Fruit fly (Drosophila melanogaster) whole organism, embryonic: ENCODE data around the gene bib.

Experiments
- CG10979 ChIP-seq: fragments of 200-800 bp; sonication (Bioruptor generic); optimal IDR thresholded peaks from 2 replicates; lab custom pipeline; 2018; ENCODE audit warnings: missing biosample characterization, mild to moderate bottlenecking, missing genetic modification characterization, moderate library complexity
- CG11456 ChIP-seq: fragments of 200-800 bp; sonication (Bioruptor generic); IDR thresholded peaks from 3 replicates; pipeline ENCODE4 v1.3.6; 2022; ENCODE audit warnings: missing biosample characterization, missing genetic modification characterization
- CG12104 ChIP-seq: fragments of 200-800 bp; sonication (Bioruptor generic); optimal IDR thresholded peaks from 3 replicates; lab custom pipeline; 2016; ENCODE audit warnings: missing biosample characterization, missing genetic modification characterization
- CG12219 ChIP-seq: fragments of 200-800 bp; sonication (Bioruptor generic); optimal IDR thresholded peaks from 3 replicates; lab custom pipeline; 2018; ENCODE audit warnings: missing biosample characterization, mild to moderate bottlenecking, missing genetic modification characterization
- CG12391 ChIP-seq: fragments of 200-800 bp; sonication (Bioruptor generic); optimal IDR thresholded peaks from 3 replicates; lab custom pipeline; 2018; ENCODE audit warnings: missing biosample characterization, mild to moderate bottlenecking, missing genetic modification characterization, moderate library complexity
- CG12659 ChIP-seq: fragments of 200-800 bp; sonication (Bioruptor generic); optimal IDR thresholded peaks from 3 replicates; lab custom pipeline; 2017; ENCODE audit warnings: mild to moderate bottlenecking, missing biosample characterization, missing genetic modification reagents, missing genetic modification characterization
- CG14667 ChIP-seq: fragments of 200-800 bp; sonication (Bioruptor generic); IDR thresholded peaks from 2 replicates; pipeline ENCODE4 v1.3.6; 2022; ENCODE audit warnings: missing biosample characterization, missing genetic modification characterization
- CG15696 ChIP-seq: fragments of 200-800 bp; sonication (Bioruptor generic); optimal IDR thresholded peaks from 2 replicates; lab custom pipeline; 2019; ENCODE audit warnings: missing biosample characterization, mild to moderate bottlenecking, missing genetic modification characterization, moderate library complexity
- CG16815 ChIP-seq: fragments of 200-800 bp; sonication (Bioruptor generic); optimal IDR thresholded peaks from 3 replicates; lab custom pipeline; 2017; ENCODE audit warnings: missing biosample characterization, mild to moderate bottlenecking, missing genetic modification characterization
- CG17361 ChIP-seq: fragments of 200-800 bp; sonication (Bioruptor generic); IDR thresholded peaks from 3 replicates; pipeline ENCODE4 v1.3.6; 2022; ENCODE audit warnings: missing biosample characterization, missing genetic modification characterization
- CG34224 ChIP-seq: fragments of 200-800 bp; sonication (Bioruptor generic); IDR thresholded peaks from 3 replicates; pipeline ENCODE4 v1.3.6; 2022; ENCODE audit warnings: missing biosample characterization, missing genetic modification characterization; ENCODE audit not compliant: partially characterized antibody
- CG4282 ChIP-seq: fragments of 200-800 bp; sonication (Bioruptor generic); optimal IDR thresholded peaks from 2 replicates; lab custom pipeline; 2016; ENCODE audit warnings: missing biosample characterization, missing genetic modification characterization
- CG4360 ChIP-seq: fragments of 200-800 bp; sonication (Bioruptor generic); IDR thresholded peaks from 2 replicates; pipeline ENCODE4 v1.3.6; 2022; ENCODE audit warnings: missing biosample characterization, missing genetic modification characterization
- CG6689 ChIP-seq: fragments of 200-800 bp; sonication (Bioruptor generic); IDR thresholded peaks from 2 replicates; pipeline ENCODE4 v1.3.6; 2022; ENCODE audit warnings: missing biosample characterization, missing genetic modification characterization
- CG6791 ChIP-seq: fragments of 200-800 bp; sonication (Bioruptor generic); IDR thresholded peaks from 3 replicates; pipeline ENCODE4 v1.3.6; 2022; ENCODE audit warnings: missing biosample characterization, missing genetic modification characterization; ENCODE audit not compliant: partially characterized antibody
- CG7928 ChIP-seq: fragments of 200-800 bp; sonication (Bioruptor generic); optimal IDR thresholded peaks from 2 replicates; lab custom pipeline; 2017; ENCODE audit warnings: missing biosample characterization, mild to moderate bottlenecking, missing genetic modification characterization
- CG8290 ChIP-seq, 3 experiments: fragments of 200-800 bp; sonication (Bioruptor generic); optimal IDR thresholded peaks; 2 replicates each; lab custom pipeline; 2016 to 2019; ENCODE audit warnings: missing biosample characterization in 3 of 3, missing genetic modification characterization in 3 of 3, mild to moderate bottlenecking in 2 of 3, moderate library complexity in 1 of 3
- CG8924 ChIP-seq: fragments of 200-800 bp; optimal IDR thresholded peaks from 3 replicates; lab custom pipeline; 2019; ENCODE audit warnings: missing biosample characterization, mild to moderate bottlenecking, missing genetic modification characterization, moderate library complexity
- D19A ChIP-seq: fragments of 200-800 bp; optimal IDR thresholded peaks from 3 replicates; lab custom pipeline; 2019; ENCODE audit warnings: missing biosample characterization, mild to moderate bottlenecking, missing genetic modification characterization, moderate library complexity
- Ets65A ChIP-seq: fragments of 200-800 bp; sonication (Bioruptor generic); peaks from one replicate; lab custom pipeline; 2016; ENCODE audit warnings: missing biosample characterization, missing genetic modification characterization
- Gug ChIP-seq: fragments of 200-800 bp; sonication (Bioruptor generic); IDR thresholded peaks from 4 replicates; pipeline ENCODE4 v1.3.6; 2022; ENCODE audit warnings: missing biosample characterization, missing genetic modification characterization
- Side ChIP-seq: fragments of 200-800 bp; sonication (Bioruptor generic); optimal IDR thresholded peaks from 2 replicates; lab custom pipeline; 2016; ENCODE audit warnings: missing biosample characterization, missing genetic modification characterization
- Spps ChIP-seq: fragments of 200-800 bp; sonication (Bioruptor generic); optimal IDR thresholded peaks from 2 replicates; lab custom pipeline; 2018; ENCODE audit warnings: missing biosample characterization, mild to moderate bottlenecking, missing genetic modification characterization
- Sry-δ ChIP-seq: fragments of 200-800 bp; sonication (Bioruptor generic); optimal IDR thresholded peaks from 2 replicates; lab custom pipeline; 2016; ENCODE audit warnings: missing biosample characterization, missing genetic modification characterization
- bsh ChIP-seq, 2 experiments: fragments of 200-800 bp; sonication (Bioruptor generic); optimal IDR thresholded peaks; 2 replicates each; lab custom pipeline; 2017 to 2018; ENCODE audit warnings: mild to moderate bottlenecking in 2 of 2, missing biosample characterization in 2 of 2, missing genetic modification characterization in 2 of 2, moderate library complexity in 1 of 2
- ewg ChIP-seq: fragments of 200-800 bp; sonication (Bioruptor generic); optimal IDR thresholded peaks from 3 replicates; lab custom pipeline; 2017; ENCODE audit warnings: mild to moderate bottlenecking, missing biosample characterization, missing genetic modification reagents, missing genetic modification characterization
- fu2 ChIP-seq: fragments of 200-800 bp; sonication (Bioruptor generic); optimal IDR thresholded peaks from 2 replicates; lab custom pipeline; 2016; ENCODE audit warnings: missing biosample characterization, missing genetic modification characterization
- gem ChIP-seq: fragments of 200-800 bp; sonication (Bioruptor generic); optimal IDR thresholded peaks from 2 replicates; lab custom pipeline; 2019; ENCODE audit warnings: missing biosample characterization, mild to moderate bottlenecking, missing genetic modification characterization, moderate library complexity
- gsb-n ChIP-seq: fragments of 200-800 bp; sonication (Bioruptor generic); optimal IDR thresholded peaks from 3 replicates; lab custom pipeline; 2018; ENCODE audit warnings: missing biosample characterization, mild to moderate bottlenecking, missing genetic modification characterization
- hb ChIP-seq: fragments of 200-800 bp; sonication (Bioruptor generic); IDR thresholded peaks from 3 replicates; pipeline ENCODE4 v1.3.6; 2022; ENCODE audit warnings: missing biosample characterization, missing genetic modification characterization; ENCODE audit not compliant: partially characterized antibody
- ken ChIP-seq: fragments of 200-800 bp; sonication (Bioruptor generic); IDR thresholded peaks from 3 replicates; pipeline ENCODE4 v1.3.6; 2022; ENCODE audit warnings: missing biosample characterization, missing genetic modification characterization
- lola ChIP-seq, 3 experiments: fragments of >200 bp in 2 of 3; fragments of 200-800 bp in 1 of 3; sonication (Bioruptor generic) in 1 of 3; optimal IDR thresholded peaks; 2 replicates each; lab custom pipeline; 2017 to 2019; ENCODE audit warnings: missing biosample characterization in 3 of 3, missing genetic modification characterization in 3 of 3, mild to moderate bottlenecking in 1 of 3, moderate library complexity in 1 of 3
- org-1 ChIP-seq: fragments of 200-800 bp; sonication (Bioruptor generic); optimal IDR thresholded peaks from 2 replicates; lab custom pipeline; 2017; ENCODE audit warnings: missing biosample characterization, missing genetic modification characterization
- phol ChIP-seq: fragments of 200-800 bp; sonication (Bioruptor generic); optimal IDR thresholded peaks from 3 replicates; lab custom pipeline; 2018; ENCODE audit warnings: missing biosample characterization, mild to moderate bottlenecking, missing genetic modification characterization, moderate library complexity
- prd ChIP-seq, 3 experiments: fragments of >200 bp in 2 of 3; fragments of 200-800 bp in 1 of 3; sonication (Bioruptor generic) in 1 of 3; optimal IDR thresholded peaks in 2 of 3; IDR thresholded peaks in 1 of 3; 2 replicates in 2 of 3; 3 replicates in 1 of 3; pipeline versions ENCODE4 v1.3.6 to Lab custom; 2017 to 2022; ENCODE audit warnings: missing biosample characterization in 1 of 3, missing genetic modification characterization in 1 of 3
- ranshi ChIP-seq: fragments of 200-800 bp; sonication (Bioruptor generic); IDR thresholded peaks from 2 replicates; pipeline ENCODE4 v1.3.6; 2022; ENCODE audit warnings: missing biosample characterization, missing genetic modification characterization
- repo ChIP-seq: fragments of 200-800 bp; sonication (Bioruptor generic); optimal IDR thresholded peaks from 2 replicates; lab custom pipeline; 2016; ENCODE audit warnings: missing biosample characterization, missing genetic modification characterization
- row ChIP-seq: fragments of 200-800 bp; sonication (Bioruptor generic); IDR thresholded peaks from 3 replicates; pipeline ENCODE4 v1.3.6; 2022; ENCODE audit warnings: missing biosample characterization, missing genetic modification characterization
- sna ChIP-seq: fragments of 200-800 bp; sonication (Bioruptor generic); IDR thresholded peaks from 2 replicates; pipeline ENCODE4 v1.3.6; 2022; ENCODE audit warnings: missing biosample characterization, missing genetic modification characterization; ENCODE audit not compliant: partially characterized antibody
- tin ChIP-seq: fragments of 200-800 bp; sonication (Bioruptor generic); optimal IDR thresholded peaks from 3 replicates; lab custom pipeline; 2016; ENCODE audit warnings: missing biosample characterization, missing genetic modification characterization
- tio ChIP-seq: fragments of 200-800 bp; sonication (Bioruptor generic); optimal IDR thresholded peaks from 2 replicates; lab custom pipeline; 2017; ENCODE audit warnings: missing biosample characterization, missing genetic modification characterization, inconsistent platforms
- unpg ChIP-seq: fragments of 200-800 bp; sonication (Bioruptor generic); optimal IDR thresholded peaks from 3 replicates; lab custom pipeline; 2018; ENCODE audit warnings: missing biosample characterization, mild to moderate bottlenecking, missing genetic modification characterization, moderate library complexity
- vvl ChIP-seq: fragments of 200-800 bp; sonication (Bioruptor generic); IDR thresholded peaks from 2 replicates; pipeline ENCODE4 v1.3.6; 2022; ENCODE audit warnings: missing biosample characterization, missing genetic modification characterization
- wdn ChIP-seq: fragments of 200-800 bp; sonication (Bioruptor generic); IDR thresholded peaks from 2 replicates; pipeline ENCODE4 v1.3.6; 2022; ENCODE audit warnings: missing biosample characterization, missing genetic modification characterization
- zen ChIP-seq: fragments of 200-800 bp; sonication (Bioruptor generic); optimal IDR thresholded peaks from 3 replicates; lab custom pipeline; 2018; ENCODE audit warnings: missing biosample characterization, mild to moderate bottlenecking, missing genetic modification characterization, moderate library complexity

Gene bib

DNA sequence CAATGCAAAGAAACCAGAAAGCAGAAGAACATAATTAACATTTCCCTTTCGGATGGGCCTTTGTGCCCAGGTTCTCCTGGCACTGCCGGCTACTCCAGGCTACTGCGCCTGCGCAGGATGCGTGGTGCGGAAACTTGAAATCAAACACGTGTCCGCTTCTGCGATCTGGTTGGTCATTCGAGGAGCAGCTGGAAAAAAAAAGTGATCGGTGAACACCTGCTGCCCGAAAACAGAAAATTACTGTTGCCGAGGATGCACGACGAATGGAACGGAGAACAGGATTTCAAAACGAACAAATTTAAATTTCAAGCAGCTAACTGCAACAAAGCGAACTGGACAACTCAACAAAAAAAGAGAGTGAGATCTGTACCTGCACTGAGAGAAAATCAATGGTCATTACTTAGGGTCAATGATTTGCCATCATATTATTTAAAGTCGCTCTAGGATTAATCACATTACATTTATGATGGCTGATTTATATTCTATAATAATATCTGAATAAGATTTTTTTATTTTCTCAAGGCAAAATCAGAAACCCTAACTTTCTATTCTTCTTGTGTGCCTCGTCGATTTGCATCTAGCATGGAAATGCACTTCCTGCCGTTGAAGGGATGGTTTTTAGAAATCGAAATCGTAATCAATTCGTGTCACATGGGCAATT, 5.5 kb downstream of the bib start (continued):
- TF ChIP-seq prd (optimal IDR thresholded peaks at IDR 0.05; lab: Kevin White, UChicago) (no peak), prd (GFP tag; IDR thresholded peaks at IDR 0.05; lab: Robert Waterston, UW) (peak; percentile 61; the same call in 1 of the 3 replicates), CG15696 (peak; percentile 74), CG17361 (GFP tag; lab: Robert Waterston, UW) (0 out of 3 replicates have a peak, but pooled peaks have one; percentile 25), lola (GFP tag; optimal IDR thresholded peaks at IDR 0.05; lab: Kevin White, UChicago) (peak in 1 of 3 experiments; percentile 66), unpg (GFP tag; lab: Kevin White, UChicago) (peak; percentile 21), ewg (GFP tag; lab: Kevin White, UChicago) (peak; percentile 0), CG6791 (GFP tag; lab: Robert Waterston, UW) (0 out of 3 replicates have a peak, but pooled peaks have one; percentile 12), CG8924 (tag; lab: Kevin White, UChicago) (no peak), gem (peak; percentile 48), CG10979 (tag; lab: Kevin White, UChicago) (peak; percentile 59), ken (GFP tag; lab: Robert Waterston, UW) (no peak), CG12219 (GFP tag; lab: Kevin White, UChicago) (no peak), row (GFP tag; lab: Robert Waterston, UW) (peak; percentile 44; the same call in 2 of the 3 replicates), CG16815 (GFP tag; lab: Kevin White, UChicago) (peak; percentile 20), gsb-n (tag; lab: Kevin White, UChicago) (peak; percentile 45), tin (peak; percentile 16), phol (peak; percentile 26), CG12391 (tag; lab: Kevin White, UChicago) (peak; percentile 44), org-1 (GFP tag; lab: Kevin White, UChicago) (no peak), CG7928 (GFP tag; lab: Kevin White, UChicago) (no peak)

DNA sequence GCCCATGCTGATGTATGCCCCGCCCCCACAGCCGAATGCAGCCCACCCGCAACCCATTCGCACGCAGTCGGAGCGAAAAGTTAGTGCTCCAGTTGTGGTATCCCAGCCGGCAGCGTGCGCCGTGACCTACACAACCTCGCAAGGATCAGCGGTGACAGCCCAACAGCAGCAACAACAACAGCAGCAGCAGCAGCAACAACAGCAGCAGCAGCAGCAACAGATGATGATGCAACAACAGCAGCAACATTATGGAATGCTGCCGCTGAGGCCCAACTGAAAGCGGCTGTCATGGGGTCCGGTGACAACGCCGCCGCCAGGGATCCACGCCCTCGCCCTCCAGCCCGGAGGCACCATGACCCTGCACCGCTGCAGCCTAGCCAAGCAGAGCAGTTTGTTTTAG, 9.9 kb downstream of the bib start:
- TF ChIP-seq CG4360 (GFP tag; lab: Robert Waterston, UW) (peak; percentile 56; the same call in 1 of the 2 replicates), CG4282 (GFP tag; lab: Kevin White, UChicago) (no peak), CG11456 (GFP tag; lab: Robert Waterston, UW) (0 out of 3 replicates have a peak, but pooled peaks have one; percentile 5), Ets65A (GFP tag; lab: Kevin White, UChicago) (peak; percentile 46), repo (no peak), sna (0 out of 2 replicates have a peak, but pooled peaks have one; percentile 13), CG14667 (no peak)

DNA sequence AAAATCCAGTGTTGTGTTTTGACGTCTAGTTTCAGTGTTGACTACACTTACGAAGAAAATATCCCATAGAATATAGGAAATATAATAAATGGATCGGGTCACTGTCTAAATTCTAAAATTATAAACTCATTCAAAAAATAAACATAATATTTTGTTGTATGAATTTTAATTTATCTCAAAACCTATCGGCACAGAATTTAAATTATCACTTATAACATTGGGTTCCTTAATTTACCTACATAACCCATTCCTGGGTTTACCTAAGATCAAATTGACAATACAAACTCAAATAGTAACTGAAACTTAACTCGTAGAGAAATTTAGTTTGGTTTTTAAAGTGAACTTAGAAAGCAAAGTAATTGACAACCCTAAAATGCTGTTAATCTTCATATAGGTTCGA, 12.1 kb downstream of the bib start:
- TF ChIP-seq tio (GFP tag; lab: Kevin White, UChicago): peak; percentile 52
- no peak; the same call in 1 of the 2 replicates for TF ChIP-seq CG6689 (GFP tag; lab: Robert Waterston, UW)
- TF ChIP-seq zen: peak; percentile 28
- peak; percentile 9 for TF ChIP-seq CG12659
- TF ChIP-seq vvl: no peak
- TF ChIP-seq Ets65A (GFP tag; lab: Kevin White, UChicago): peak; percentile 55
- TF ChIP-seq Side (GFP tag; lab: Kevin White, UChicago): no peak
- TF ChIP-seq ranshi (GFP tag; lab: Robert Waterston, UW): no peak
- TF ChIP-seq CG34224 (GFP tag; lab: Robert Waterston, UW): no peak
- TF ChIP-seq CG17361 (GFP tag; lab: Robert Waterston, UW): peak; percentile 48; the same call in 1 of the 3 replicates
- TF ChIP-seq D19A (tag; lab: Kevin White, UChicago): peak; percentile 27
- no peak for TF ChIP-seq fu2 (GFP tag; lab: Kevin White, UChicago)
- TF ChIP-seq wdn (GFP tag; lab: Robert Waterston, UW): no peak
- no peak for TF ChIP-seq Spps
- peak; percentile 60 for TF ChIP-seq CG8924 (tag; lab: Kevin White, UChicago)
- peak in 1 of 2 experiments; percentile 23 for TF ChIP-seq bsh (GFP tag; optimal IDR thresholded peaks at IDR 0.05; lab: Kevin White, UChicago)
- TF ChIP-seq CG10979 (tag; lab: Kevin White, UChicago): peak; percentile 46
- peak; percentile 13 for TF ChIP-seq Sry-δ (GFP tag; lab: Kevin White, UChicago)
- no peak for TF ChIP-seq Gug
- TF ChIP-seq CG12104: no peak
- TF ChIP-seq CG8290 (GFP tag; optimal IDR thresholded peaks at IDR 0.05; lab: Kevin White, UChicago): no peak
- TF ChIP-seq CG8290 (tag; optimal IDR thresholded peaks at IDR 0.05; lab: Kevin White, UChicago): peak in 1 of 2 experiments; percentile 68
- no peak for TF ChIP-seq hb (GFP tag; lab: Robert Waterston, UW)
